Worm (Caenorhabditis elegans) whole organism, L3 larva: Measurements from ENCODE around the gene Y46G5A.22.

ENCODE experiments used
- ceh-16 ChIP-seq: sonication (generic microtip); optimal IDR thresholded peaks from 2 replicates; lab custom pipeline; 2017; ENCODE audit warnings: missing biosample characterization, missing genetic modification characterization
- ceh-28 ChIP-seq: fragments of 150-350 bp; optimal IDR thresholded peaks from 2 replicates; lab custom pipeline; 2014; ENCODE audit warnings: missing biosample characterization, missing genetic modification reagents, missing genetic modification characterization
- elt-2 ChIP-seq: sonication (generic microtip); optimal IDR thresholded peaks from 2 replicates; lab custom pipeline; 2016; ENCODE audit warnings: missing genetic modification reagents, mild to moderate bottlenecking, missing genetic modification characterization, missing compliant biosample characterization
- fkh-2 ChIP-seq: fragments of 150-350 bp; optimal IDR thresholded peaks from 2 replicates; lab custom pipeline; 2014; ENCODE audit warnings: missing biosample characterization, missing genetic modification reagents, missing genetic modification characterization
- jun-1 ChIP-seq: fragments of 150-350 bp; optimal IDR thresholded peaks from 2 replicates; lab custom pipeline; 2014; ENCODE audit warnings: missing biosample characterization, missing genetic modification reagents, missing genetic modification characterization
- lin-15B ChIP-seq: fragments of 150-350 bp; optimal IDR thresholded peaks from 2 replicates; lab custom pipeline; 2014; ENCODE audit warnings: missing biosample characterization, missing genetic modification characterization
- lin-39 ChIP-seq: fragments of 150-350 bp; optimal IDR thresholded peaks from 2 replicates; lab custom pipeline; 2018; ENCODE audit warnings: missing biosample characterization, missing genetic modification reagents, missing genetic modification characterization
- mml-1 ChIP-seq: fragments of 150-350 bp; sonication (generic microtip); optimal IDR thresholded peaks from 3 replicates; lab custom pipeline; 2014; ENCODE audit warnings: missing biosample characterization, missing genetic modification characterization
- nhr-12 ChIP-seq: fragments of 150-350 bp; optimal IDR thresholded peaks from 2 replicates; lab custom pipeline; 2014; ENCODE audit warnings: missing biosample characterization, missing genetic modification characterization
- nhr-237 ChIP-seq: fragments of 150-350 bp; optimal IDR thresholded peaks from 2 replicates; lab custom pipeline; 2014; ENCODE audit warnings: missing biosample characterization, missing genetic modification characterization
- nhr-28 ChIP-seq: fragments of 150-350 bp; optimal IDR thresholded peaks from 2 replicates; lab custom pipeline; 2014; ENCODE audit warnings: missing biosample characterization, missing genetic modification characterization
- nhr-43 ChIP-seq: sonication (generic microtip); optimal IDR thresholded peaks from 2 replicates; lab custom pipeline; 2016; ENCODE audit warnings: mild to moderate bottlenecking, missing genetic modification characterization, missing compliant biosample characterization; ENCODE audit not compliant: poor library complexity, severe bottlenecking
- nhr-67 ChIP-seq: fragments of 150-350 bp; optimal IDR thresholded peaks from 2 replicates; lab custom pipeline; 2014; ENCODE audit warnings: missing biosample characterization, missing genetic modification characterization
- unc-62 ChIP-seq: fragments of 150-350 bp; sonication (generic microtip); optimal IDR thresholded peaks from 4 replicates; lab custom pipeline; 2014; ENCODE audit warnings: missing biosample characterization, missing genetic modification reagents, missing genetic modification characterization
- zag-1 ChIP-seq: fragments of 150-350 bp; optimal IDR thresholded peaks from 2 replicates; lab custom pipeline; 2014; ENCODE audit warnings: missing biosample characterization, missing genetic modification characterization
- ztf-11 ChIP-seq: fragments of 150-350 bp; optimal IDR thresholded peaks from 2 replicates; lab custom pipeline; 2014; ENCODE audit warnings: missing biosample characterization, missing genetic modification characterization

The Y46G5A.22 gene

ce11 chrII:12767258-12767824 is 51.0 kb downstream of the Y46G5A.22 start:
- TF ChIP-seq nhr-67 (tag; lab: Kevin White, UChicago) = no peak
- no peak for TF ChIP-seq unc-62
- TF ChIP-seq ceh-28 (tag; lab: Kevin White, UChicago) = no peak
- TF ChIP-seq fkh-2 = no peak
- TF ChIP-seq nhr-12 (tag; lab: Kevin White, UChicago) = no peak
- no peak for TF ChIP-seq zag-1
- TF ChIP-seq nhr-237 = no peak
- no peak for TF ChIP-seq lin-15B (tag; lab: Kevin White, UChicago)
- no peak for TF ChIP-seq elt-2 (tag; lab: Kevin White, UChicago)
- no peak for TF ChIP-seq nhr-43
- TF ChIP-seq ceh-16 (tag; lab: Kevin White, UChicago) = no peak
- TF ChIP-seq mml-1 (tag; lab: Kevin White, UChicago) = no peak
- TF ChIP-seq lin-39 (tag; lab: Kevin White, UChicago) = no peak
- TF ChIP-seq nhr-28 (tag; lab: Kevin White, UChicago) = no peak
- no peak for TF ChIP-seq jun-1 (tag; lab: Kevin White, UChicago)
- TF ChIP-seq ztf-11 (tag; lab: Kevin White, UChicago) = no peak
